Fruit fly (Drosophila melanogaster) whole organism, embryonic: Measurements from ENCODE around the gene rk.

ENCODE experiments used
- CG10366 ChIP-seq: fragments of 200-800 bp; sonication (Bioruptor generic); IDR thresholded peaks from 2 replicates; pipeline ENCODE4 v1.3.6; 2022; ENCODE audit warnings: missing biosample characterization, missing genetic modification characterization
- CG17802 ChIP-seq: fragments of 200-800 bp; sonication (Bioruptor generic); optimal IDR thresholded peaks from 2 replicates; lab custom pipeline; 2018; ENCODE audit warnings: missing biosample characterization, mild to moderate bottlenecking, missing genetic modification characterization, moderate library complexity
- D19B ChIP-seq: fragments of 200-800 bp; sonication (Bioruptor generic); optimal IDR thresholded peaks from 2 replicates; lab custom pipeline; 2017; ENCODE audit warnings: missing biosample characterization, mild to moderate bottlenecking, missing genetic modification characterization
- Med ChIP-seq: fragments of 200-800 bp; sonication (Bioruptor generic); peaks from one replicate; lab custom pipeline; 2016; ENCODE audit warnings: missing biosample characterization, missing genetic modification characterization, mild to moderate bottlenecking, inconsistent platforms, moderate library complexity
- Opbp ChIP-seq: fragments of 200-800 bp; sonication (Bioruptor generic); IDR thresholded peaks from 3 replicates; pipeline ENCODE4 v1.3.6; 2022; ENCODE audit warnings: missing biosample characterization, missing genetic modification characterization; ENCODE audit not compliant: partially characterized antibody
- Sox100B ChIP-seq: fragments of 200-800 bp; sonication (Bioruptor generic); optimal IDR thresholded peaks from 3 replicates; lab custom pipeline; 2018; ENCODE audit warnings: missing biosample characterization, mild to moderate bottlenecking, missing genetic modification characterization
- bcd ChIP-seq: fragments of 200-800 bp; sonication (Bioruptor generic); optimal IDR thresholded peaks from 2 replicates; lab custom pipeline; 2017; ENCODE audit warnings: missing biosample characterization, mild to moderate bottlenecking, missing genetic modification characterization
- dati ChIP-seq: fragments of 200-800 bp; sonication (Bioruptor generic); IDR thresholded peaks from 2 replicates; pipeline ENCODE4 v1.3.6; 2022; ENCODE audit warnings: missing biosample characterization, missing genetic modification characterization
- ham ChIP-seq: fragments of 200-800 bp; sonication (Bioruptor generic); IDR thresholded peaks from 2 replicates; pipeline ENCODE4 v1.3.6; 2022; ENCODE audit warnings: missing biosample characterization, missing genetic modification characterization
- sc ChIP-seq, 3 experiments: fragments of >200 bp in 2 of 3; fragments of 200-800 bp in 1 of 3; sonication (Bioruptor generic) in 1 of 3; optimal IDR thresholded peaks; 2 replicates in 2 of 3; 3 replicates in 1 of 3; lab custom pipeline; 2017; ENCODE audit warnings: mild to moderate bottlenecking in 1 of 3, missing biosample characterization in 1 of 3, missing genetic modification characterization in 1 of 3, missing genetic modification reagents in 1 of 3
- trh ChIP-seq: fragments of 200-800 bp; sonication (Bioruptor generic); optimal IDR thresholded peaks from 2 replicates; lab custom pipeline; 2016; ENCODE audit warnings: missing biosample characterization, missing genetic modification characterization

DNA sequence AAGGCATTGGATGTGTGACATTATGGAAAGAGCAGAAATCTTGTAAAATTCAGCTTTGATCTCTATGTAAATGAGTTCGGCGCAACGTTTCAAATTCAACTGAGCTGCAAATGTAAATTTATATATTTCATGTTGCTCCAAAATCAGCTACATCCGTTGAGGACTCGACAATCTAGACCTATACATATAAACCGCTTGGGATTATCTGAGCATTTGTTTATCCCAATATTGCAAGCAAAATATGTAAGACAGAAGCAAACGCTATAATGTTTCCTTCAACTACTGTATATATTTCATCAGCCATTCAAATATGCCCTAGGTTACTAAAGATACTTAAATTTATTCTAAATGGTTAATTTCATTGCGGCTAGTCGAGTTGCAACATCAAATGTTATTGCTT is 24.4 kb downstream of the rk start, which contains the start of gene NimC1:
- TF ChIP-seq Med (GFP tag; lab: Kevin White, UChicago) (no peak), CG17802 (tag; lab: Kevin White, UChicago) (no peak), D19B (no peak), Opbp (GFP tag; lab: Robert Waterston, UW) (no peak), CG10366 (GFP tag; lab: Robert Waterston, UW) (no peak), dati (no peak), bcd (GFP tag; lab: Kevin White, UChicago) (no peak), Sox100B (GFP tag; lab: Kevin White, UChicago) (no peak), ham (GFP tag; lab: Robert Waterston, UW) (no peak), trh (GFP tag; lab: Kevin White, UChicago) (no peak), sc (optimal IDR thresholded peaks at IDR 0.05; lab: Kevin White, UChicago) (no peak), sc (GFP tag; optimal IDR thresholded peaks at IDR 0.05; lab: Kevin White, UChicago) (no peak)
